Worm (Caenorhabditis elegans) whole organism, midembryonic: Measurements from ENCODE around the gene skr-12.

Experiments
- cog-1 ChIP-seq: sonication (generic microtip); optimal IDR thresholded peaks from 2 replicates; lab custom pipeline; 2016; ENCODE audit warnings: missing genetic modification characterization, missing compliant biosample characterization
- med-1 ChIP-seq: sonication (generic microtip); optimal IDR thresholded peaks from 2 replicates; lab custom pipeline; 2017; ENCODE audit warnings: missing genetic modification characterization, mild to moderate bottlenecking, missing compliant biosample characterization, antibody characterized with exemption, missing genetic modification reagents; ENCODE audit not compliant: insufficient read depth
- ztf-23 ChIP-seq: fragments of 200-800 bp; sonication (Bioruptor generic); IDR thresholded peaks from 2 replicates; pipeline ENCODE4 v1.3.6; 2022; ENCODE audit warnings: missing genetic modification reagents, missing genetic modification characterization, missing compliant biosample characterization

DNA sequence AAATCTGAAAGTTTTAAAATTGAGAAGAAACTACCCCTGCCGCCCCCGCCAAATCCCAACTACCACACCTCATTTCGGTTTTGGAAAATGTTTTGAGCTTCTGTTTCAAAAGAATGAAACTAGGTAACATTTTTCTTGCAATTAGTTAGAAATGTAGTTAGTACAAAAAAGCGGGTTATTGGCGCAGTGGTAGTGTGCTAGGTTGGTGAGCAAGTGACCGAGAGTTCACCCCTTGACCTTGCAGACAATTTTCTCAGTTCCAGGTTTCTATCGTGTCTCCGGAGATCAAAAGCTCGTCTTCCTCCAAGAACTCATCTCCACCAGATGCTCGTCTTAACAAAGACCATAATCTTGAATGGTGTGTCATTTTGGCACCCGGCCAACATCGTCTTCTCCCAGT lies 22.1 kb downstream of the skr-12 start:
- TF ChIP-seq cog-1 (tag; lab: Kevin White, UChicago): no peak
- no peak for TF ChIP-seq med-1
- TF ChIP-seq ztf-23 (GFP tag; lab: Robert Waterston, UW): no peak
